Worm (Caenorhabditis elegans) whole organism, young adult: Measurements from ENCODE around the gene slc-17.7.

Experiments used
- F33H1.4 ChIP-seq: fragments of 200-800 bp; sonication (Bioruptor generic); IDR thresholded peaks from 2 replicates; pipeline ENCODE4 v1.3.6; 2022; ENCODE audit warnings: missing genetic modification reagents, missing genetic modification characterization, missing compliant biosample characterization
- ama-1 ChIP-seq, 3 experiments: fragments of 150-350 bp in 1 of 3; sonication (generic microtip) in 2 of 3; optimal IDR thresholded peaks; 2 replicates each; lab custom pipeline; 2014 to 2018; ENCODE audit warnings: missing biosample characterization in 2 of 3, missing genetic modification characterization in 2 of 3, missing genetic modification reagents in 2 of 3
- aptf-2 ChIP-seq: fragments of 200-800 bp; sonication (Bioruptor generic); conservative IDR thresholded peaks from 2 replicates; pipeline ENCODE4 v1.3.6; 2022; ENCODE audit warnings: missing genetic modification reagents, missing genetic modification characterization, missing compliant biosample characterization
- chd-7 ChIP-seq: sonication (generic microtip); optimal IDR thresholded peaks from 2 replicates; lab custom pipeline; 2016; ENCODE audit warnings: mild to moderate bottlenecking, missing genetic modification characterization, moderate library complexity, missing compliant biosample characterization
- egrh-3 ChIP-seq: fragments of 200-800 bp; sonication (Bioruptor generic); IDR thresholded peaks from 2 replicates; pipeline ENCODE4 v1.3.6; 2022; ENCODE audit warnings: missing genetic modification reagents, missing genetic modification characterization, missing compliant biosample characterization

DNA sequence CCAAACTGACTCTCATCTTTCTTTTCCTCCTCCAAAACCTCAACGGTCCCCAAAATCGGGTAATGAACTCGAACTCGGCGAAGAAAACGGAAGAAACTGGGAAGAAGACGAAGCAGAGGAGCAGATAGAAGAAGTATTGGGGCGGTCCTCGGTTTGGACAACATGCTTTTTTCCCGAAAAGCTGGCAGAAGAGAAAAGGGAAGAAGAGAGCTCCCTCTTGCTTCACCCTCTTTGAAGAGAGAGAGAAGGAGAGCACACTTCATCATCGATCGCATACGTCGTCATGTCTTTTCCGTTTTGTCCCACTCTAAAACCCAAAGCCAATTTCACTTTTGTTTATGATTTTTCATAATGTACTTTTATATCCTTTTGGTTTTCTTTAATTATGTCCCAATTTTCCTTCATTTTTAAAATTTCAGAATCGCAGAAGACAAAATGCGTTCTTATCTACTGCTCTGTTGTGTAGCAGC lies 40.6 kb downstream of the slc-17.7 start, which contains the start of gene F07C3.2:
- TF ChIP-seq egrh-3 (GFP tag; lab: Robert Waterston, UW) (no peak), ama-1 (optimal IDR thresholded peaks at IDR 0.05; lab: Kevin White, UChicago) (no peak), ama-1 (GFP tag; optimal IDR thresholded peaks at IDR 0.05; lab: Kevin White, UChicago) (no peak), chd-7 (no peak), aptf-2 (GFP tag; lab: Robert Waterston, UW) (no peak), F33H1.4 (no peak)
